Worm (Caenorhabditis elegans) whole organism, L3 larva: ENCODE measurements around the gene ZK418.7.

Experiments
- R02D3.7 ChIP-seq: fragments of 150-350 bp; optimal IDR thresholded peaks from 2 replicates; lab custom pipeline; 2014; ENCODE audit warnings: missing biosample characterization, missing genetic modification characterization
- ZK546.5 ChIP-seq: sonication (generic microtip); optimal IDR thresholded peaks from 2 replicates; lab custom pipeline; 2017; ENCODE audit warnings: missing biosample characterization, missing genetic modification characterization
- aly-2 ChIP-seq: fragments of 150-350 bp; optimal IDR thresholded peaks from 2 replicates; lab custom pipeline; 2014; ENCODE audit warnings: missing biosample characterization, missing genetic modification characterization
- ama-1 ChIP-seq: fragments of 150-350 bp; optimal IDR thresholded peaks from 2 replicates; lab custom pipeline; 2018
- ceh-16 ChIP-seq: sonication (generic microtip); optimal IDR thresholded peaks from 2 replicates; lab custom pipeline; 2017; ENCODE audit warnings: missing biosample characterization, missing genetic modification characterization
- ceh-28 ChIP-seq: fragments of 150-350 bp; optimal IDR thresholded peaks from 2 replicates; lab custom pipeline; 2014; ENCODE audit warnings: missing biosample characterization, missing genetic modification reagents, missing genetic modification characterization
- ceh-82 ChIP-seq: fragments of 150-350 bp; optimal IDR thresholded peaks from 2 replicates; lab custom pipeline; 2014; ENCODE audit warnings: missing biosample characterization, missing genetic modification characterization
- ceh-9 ChIP-seq: sonication (generic microtip); optimal IDR thresholded peaks from 2 replicates; lab custom pipeline; 2018; ENCODE audit warnings: missing biosample characterization, missing genetic modification characterization
- daf-12 ChIP-seq: fragments of 150-350 bp; optimal IDR thresholded peaks from 2 replicates; lab custom pipeline; 2014; ENCODE audit warnings: missing biosample characterization, missing genetic modification reagents, missing genetic modification characterization
- egl-27 ChIP-seq: sonication (generic microtip); optimal IDR thresholded peaks from 4 replicates; lab custom pipeline; 2017; ENCODE audit warnings: missing biosample characterization, missing genetic modification reagents, missing genetic modification characterization
- egl-5 ChIP-seq: fragments of 150-350 bp; optimal IDR thresholded peaks from 2 replicates; lab custom pipeline; 2017; ENCODE audit warnings: missing biosample characterization, missing genetic modification reagents, missing genetic modification characterization, inconsistent platforms
- elt-1 ChIP-seq: fragments of 150-350 bp; optimal IDR thresholded peaks from 2 replicates; lab custom pipeline; 2014; ENCODE audit warnings: missing biosample characterization, missing genetic modification characterization
- elt-2 ChIP-seq: sonication (generic microtip); optimal IDR thresholded peaks from 2 replicates; lab custom pipeline; 2016; ENCODE audit warnings: missing genetic modification reagents, mild to moderate bottlenecking, missing genetic modification characterization, missing compliant biosample characterization
- elt-3 ChIP-seq, 3 experiments: fragments of 150-350 bp in 1 of 3; sonication (generic microtip) in 2 of 3; optimal IDR thresholded peaks; 2 replicates in 2 of 3; 4 replicates in 1 of 3; lab custom pipeline; 2014 to 2017; ENCODE audit warnings: missing biosample characterization in 3 of 3, missing genetic modification characterization in 3 of 3
- eor-1 ChIP-seq, 2 experiments: fragments of 150-350 bp; optimal IDR thresholded peaks; 2 replicates each; lab custom pipeline; 2014 to 2018; ENCODE audit warnings: missing biosample characterization in 2 of 2, missing genetic modification characterization in 2 of 2
- fkh-10 ChIP-seq: sonication (generic microtip); optimal IDR thresholded peaks from 2 replicates; lab custom pipeline; 2017; ENCODE audit warnings: missing biosample characterization, missing genetic modification reagents, missing genetic modification characterization
- fkh-2 ChIP-seq: fragments of 150-350 bp; optimal IDR thresholded peaks from 2 replicates; lab custom pipeline; 2014; ENCODE audit warnings: missing biosample characterization, missing genetic modification reagents, missing genetic modification characterization
- fos-1 ChIP-seq: fragments of 150-350 bp; optimal IDR thresholded peaks from 2 replicates; lab custom pipeline; 2014; ENCODE audit warnings: missing biosample characterization, missing genetic modification characterization
- hmg-11 ChIP-seq: sonication (generic microtip); optimal IDR thresholded peaks from 2 replicates; lab custom pipeline; 2016; ENCODE audit warnings: missing genetic modification characterization, missing compliant biosample characterization
- jun-1 ChIP-seq: fragments of 150-350 bp; optimal IDR thresholded peaks from 2 replicates; lab custom pipeline; 2014; ENCODE audit warnings: missing biosample characterization, missing genetic modification reagents, missing genetic modification characterization
- lin-15B ChIP-seq: fragments of 150-350 bp; optimal IDR thresholded peaks from 2 replicates; lab custom pipeline; 2014; ENCODE audit warnings: missing biosample characterization, missing genetic modification characterization
- lin-39 ChIP-seq: fragments of 150-350 bp; optimal IDR thresholded peaks from 2 replicates; lab custom pipeline; 2018; ENCODE audit warnings: missing biosample characterization, missing genetic modification reagents, missing genetic modification characterization
- lsy-12 ChIP-seq: sonication (generic microtip); optimal IDR thresholded peaks from 2 replicates; lab custom pipeline; 2016; ENCODE audit warnings: mild to moderate bottlenecking, missing genetic modification characterization, missing compliant biosample characterization
- mdl-1 ChIP-seq: fragments of 150-350 bp; optimal IDR thresholded peaks from 2 replicates; lab custom pipeline; 2014; ENCODE audit warnings: missing biosample characterization, missing genetic modification characterization
- mml-1 ChIP-seq: fragments of 150-350 bp; sonication (generic microtip); optimal IDR thresholded peaks from 3 replicates; lab custom pipeline; 2014; ENCODE audit warnings: missing biosample characterization, missing genetic modification characterization
- nfya-1 ChIP-seq: sonication (generic microtip); optimal IDR thresholded peaks from 2 replicates; lab custom pipeline; 2017; ENCODE audit warnings: missing genetic modification characterization, mild to moderate bottlenecking, missing compliant biosample characterization, antibody characterized with exemption, moderate library complexity; ENCODE audit not compliant: insufficient read depth
- nhr-11 ChIP-seq: fragments of 150-350 bp; optimal IDR thresholded peaks from 2 replicates; lab custom pipeline; 2014; ENCODE audit warnings: missing biosample characterization, missing genetic modification characterization
- nhr-12 ChIP-seq: fragments of 150-350 bp; optimal IDR thresholded peaks from 2 replicates; lab custom pipeline; 2014; ENCODE audit warnings: missing biosample characterization, missing genetic modification characterization
- nhr-23 ChIP-seq: fragments of 150-350 bp; optimal IDR thresholded peaks from 2 replicates; lab custom pipeline; 2014; ENCODE audit warnings: missing biosample characterization, missing genetic modification reagents, missing genetic modification characterization
- nhr-237 ChIP-seq: fragments of 150-350 bp; optimal IDR thresholded peaks from 2 replicates; lab custom pipeline; 2014; ENCODE audit warnings: missing biosample characterization, missing genetic modification characterization
- nhr-25 ChIP-seq: sonication (generic microtip); optimal IDR thresholded peaks from 2 replicates; lab custom pipeline; 2017; ENCODE audit warnings: missing biosample characterization, missing genetic modification characterization
- nhr-28 ChIP-seq: fragments of 150-350 bp; optimal IDR thresholded peaks from 2 replicates; lab custom pipeline; 2014; ENCODE audit warnings: missing biosample characterization, missing genetic modification characterization
- nhr-43 ChIP-seq: sonication (generic microtip); optimal IDR thresholded peaks from 2 replicates; lab custom pipeline; 2016; ENCODE audit warnings: mild to moderate bottlenecking, missing genetic modification characterization, missing compliant biosample characterization; ENCODE audit not compliant: poor library complexity, severe bottlenecking
- nhr-67 ChIP-seq: fragments of 150-350 bp; optimal IDR thresholded peaks from 2 replicates; lab custom pipeline; 2014; ENCODE audit warnings: missing biosample characterization, missing genetic modification characterization
- nhr-76 ChIP-seq: fragments of 150-350 bp; sonication (generic microtip); optimal IDR thresholded peaks from 5 replicates; lab custom pipeline; 2014; ENCODE audit warnings: missing biosample characterization, missing genetic modification characterization
- nhr-77 ChIP-seq: fragments of 150-350 bp; optimal IDR thresholded peaks from 2 replicates; lab custom pipeline; 2014; ENCODE audit warnings: missing biosample characterization, missing genetic modification characterization
- pha-4 ChIP-seq: fragments of 150-350 bp; optimal IDR thresholded peaks from 2 replicates; lab custom pipeline; 2014; ENCODE audit warnings: missing biosample characterization, missing genetic modification reagents, missing genetic modification characterization
- pqm-1 ChIP-seq: fragments of 150-350 bp; optimal IDR thresholded peaks from 2 replicates; lab custom pipeline; 2017; ENCODE audit warnings: missing biosample characterization, missing genetic modification characterization, inconsistent platforms
- sea-2 ChIP-seq: fragments of 150-350 bp; sonication (generic microtip); optimal IDR thresholded peaks from 4 replicates; lab custom pipeline; 2014; ENCODE audit warnings: missing biosample characterization, missing genetic modification reagents, missing genetic modification characterization
- skn-1 ChIP-seq: fragments of 150-350 bp; optimal IDR thresholded peaks from 2 replicates; lab custom pipeline; 2014; ENCODE audit warnings: missing biosample characterization, missing genetic modification characterization
- snpc-4 ChIP-seq: fragments of 150-350 bp; optimal IDR thresholded peaks from 2 replicates; lab custom pipeline; 2014; ENCODE audit warnings: missing biosample characterization, missing genetic modification characterization
- tbx-2 ChIP-seq: sonication (generic microtip); optimal IDR thresholded peaks from 2 replicates; lab custom pipeline; 2016; ENCODE audit warnings: mild to moderate bottlenecking, missing genetic modification characterization, missing compliant biosample characterization
- unc-39 ChIP-seq: sonication (generic microtip); optimal IDR thresholded peaks from 4 replicates; lab custom pipeline; 2017; ENCODE audit warnings: missing biosample characterization, missing genetic modification characterization
- unc-62 ChIP-seq: fragments of 150-350 bp; sonication (generic microtip); optimal IDR thresholded peaks from 4 replicates; lab custom pipeline; 2014; ENCODE audit warnings: missing biosample characterization, missing genetic modification reagents, missing genetic modification characterization
- zag-1 ChIP-seq: fragments of 150-350 bp; optimal IDR thresholded peaks from 2 replicates; lab custom pipeline; 2014; ENCODE audit warnings: missing biosample characterization, missing genetic modification characterization
- ztf-11 ChIP-seq: fragments of 150-350 bp; optimal IDR thresholded peaks from 2 replicates; lab custom pipeline; 2014; ENCODE audit warnings: missing biosample characterization, missing genetic modification characterization
- ztf-4 ChIP-seq: fragments of 150-350 bp; optimal IDR thresholded peaks from 2 replicates; lab custom pipeline; 2014; ENCODE audit warnings: missing biosample characterization, missing genetic modification characterization

Gene ZK418.7

ce11 chrIII:7080689-7081088, at the start of gene ZK418.7:
Gene ZK418.7 (minus strand): TSS chrIII:7080789.
- no peak for TF ChIP-seq ceh-9 (tag; lab: Kevin White, UChicago)
- no peak for TF ChIP-seq mml-1 (tag; lab: Kevin White, UChicago)

ce11 chrIII:7128601-7129000, 48.0 kb upstream of the ZK418.7 start, which contains the start of gene viro-2:
Gene viro-2 (plus strand): TSS chrIII:7128901.
- TF ChIP-seq elt-2 (tag; lab: Kevin White, UChicago), result peak; percentile 25

ce11 chrIII:7124364-7124763, 43.8 kb upstream of the ZK418.7 start, which contains the start of gene B0280.2:
Gene B0280.2 (plus strand): TSS chrIII:7124664.
- TF ChIP-seq hmg-11, result no peak
- no peak for TF ChIP-seq nfya-1
- TF ChIP-seq ztf-11, result no peak
- TF ChIP-seq R02D3.7, result no peak
- no peak for TF ChIP-seq elt-3 (tag; optimal IDR thresholded peaks at IDR 0.05; lab: Kevin White, UChicago)
- no peak for TF ChIP-seq lsy-12 (tag; lab: Kevin White, UChicago)
- TF ChIP-seq egl-5 (tag; lab: Kevin White, UChicago), result no peak

ce11 chrIII:7122860-7123259, 42.3 kb upstream of the ZK418.7 start, which contains the start of the genes B0280.9 and rpia-1:
Gene B0280.9 (minus strand): TSS chrIII:7122895.
Gene rpia-1 (plus strand): TSS chrIII:7123128.
- TF ChIP-seq ceh-9 (tag; lab: Kevin White, UChicago) (no peak), ceh-16 (tag; lab: Kevin White, UChicago) (no peak), nhr-67 (tag; lab: Kevin White, UChicago) (no peak), nhr-25 (tag; lab: Kevin White, UChicago) (no peak), daf-12 (no peak), eor-1 (tag; optimal IDR thresholded peaks at IDR 0.05; lab: Kevin White, UChicago) (no peak), elt-3 (tag; optimal IDR thresholded peaks at IDR 0.05; lab: Kevin White, UChicago) (no peak), nhr-11 (tag; lab: Kevin White, UChicago) (no peak), snpc-4 (tag; lab: Kevin White, UChicago) (no peak), fkh-2 (tag; lab: Kevin White, UChicago) (no peak), unc-39 (tag; lab: Kevin White, UChicago) (no peak), mdl-1 (tag; lab: Kevin White, UChicago) (no peak), fos-1 (tag; lab: Kevin White, UChicago) (no peak), nfya-1 (peak; percentile 18), nhr-23 (tag; lab: Kevin White, UChicago) (peak; percentile 35), lin-39 (tag; lab: Kevin White, UChicago) (no peak), ama-1 (lab: Kevin White, UChicago) (no peak), pha-4 (tag; lab: Kevin White, UChicago) (peak; percentile 59), fkh-10 (GFP tag; lab: Kevin White, UChicago) (no peak), ceh-28 (no peak), nhr-237 (tag; lab: Kevin White, UChicago) (no peak), lsy-12 (tag; lab: Kevin White, UChicago) (no peak), lin-15B (tag; lab: Kevin White, UChicago) (peak; percentile 21), zag-1 (tag; lab: Kevin White, UChicago) (no peak), unc-62 (no peak), egl-27 (no peak), elt-1 (no peak), R02D3.7 (no peak), aly-2 (no peak), hmg-11 (peak; percentile 23), ztf-4 (tag; lab: Kevin White, UChicago) (no peak), pqm-1 (tag; lab: Kevin White, UChicago) (peak; percentile 56), skn-1 (tag; lab: Kevin White, UChicago) (peak; percentile 12), nhr-12 (no peak), sea-2 (no peak), nhr-43 (tag; lab: Kevin White, UChicago) (no peak), nhr-28 (tag; lab: Kevin White, UChicago) (no peak), mml-1 (tag; lab: Kevin White, UChicago) (no peak), ztf-11 (no peak), nhr-76 (no peak), tbx-2 (tag; lab: Kevin White, UChicago) (no peak), ZK546.5 (no peak), ceh-82 (tag; lab: Kevin White, UChicago) (no peak), jun-1 (tag; lab: Kevin White, UChicago) (no peak), egl-5 (tag; lab: Kevin White, UChicago) (no peak), nhr-77 (no peak), elt-2 (tag; lab: Kevin White, UChicago) (peak; percentile 68)
